Worm (Caenorhabditis elegans): ENCODE measurements around the gene ZK643.2.
"Not testable (repeated sequence)": the region's sequence is repeated elsewhere in the genome, so short reads cannot be mapped to it uniquely, and the experiment has no call there.

ZK643.2 gene

DNA sequence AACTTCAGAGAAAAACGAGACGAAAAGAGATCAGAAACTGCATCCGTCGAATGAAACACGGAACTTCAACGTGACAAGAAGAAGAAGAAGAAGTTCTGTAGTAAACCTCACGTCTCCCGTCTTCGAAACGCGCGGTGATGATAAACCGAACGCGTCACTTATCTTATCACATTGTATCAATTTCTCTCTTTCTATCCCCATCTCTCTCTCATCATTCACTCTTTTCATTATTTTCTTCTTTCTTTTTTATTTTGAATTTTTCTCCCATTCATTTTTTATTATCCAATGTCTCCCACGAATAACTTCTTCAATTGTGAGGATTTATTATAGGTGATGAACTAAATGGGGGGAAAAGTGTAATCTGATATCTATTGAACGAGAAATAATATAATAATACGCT is 30.5 kb downstream of the ZK643.2 start (continued):
- TF ChIP-seq mdl-1 (tag; optimal IDR thresholded peaks at IDR 0.05): peak in 1 of 2 experiments; percentile 41
- TF ChIP-seq lin-11 (tag; optimal IDR thresholded peaks at IDR 0.05): no peak

DNA sequence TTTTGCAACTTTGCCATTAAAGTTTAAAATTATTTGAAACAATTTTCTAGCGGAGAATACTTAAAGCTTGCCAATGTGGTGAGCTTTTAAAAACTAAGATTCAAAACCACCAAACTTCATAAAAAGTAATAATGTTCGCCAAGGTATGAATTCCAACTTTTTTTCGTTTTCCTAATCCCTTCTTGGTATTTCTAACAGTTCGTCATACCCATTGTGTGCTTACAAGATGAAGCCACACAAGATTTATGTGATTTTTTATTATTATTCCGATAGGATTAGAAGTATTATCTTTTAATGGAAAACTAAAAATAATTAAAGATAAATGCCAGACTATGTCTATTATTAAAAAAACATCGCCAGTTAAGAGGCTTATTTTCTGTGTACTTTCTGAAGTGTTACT is 31.7 kb downstream of the ZK643.2 start:
- TF ChIP-seq mdl-1 (tag; optimal IDR thresholded peaks at IDR 0.05) (no peak), ama-1 (optimal IDR thresholded peaks at IDR 0.05) (no peak), nhr-77 (tag; optimal IDR thresholded peaks at IDR 0.05) (no peak), lin-11 (tag; optimal IDR thresholded peaks at IDR 0.05) (no peak), lsy-2 (tag; optimal IDR thresholded peaks at IDR 0.05) (no peak), elt-1 (tag; optimal IDR thresholded peaks at IDR 0.05) (no peak), nhr-11 (tag; optimal IDR thresholded peaks at IDR 0.05) (no peak), nhr-10 (tag; optimal IDR thresholded peaks at IDR 0.05) (no peak), peb-1 (tag; optimal IDR thresholded peaks at IDR 0.05) (no peak), nhr-6 (tag; optimal IDR thresholded peaks at IDR 0.05) (no peak), crh-2 (tag; optimal IDR thresholded peaks at IDR 0.05) (no peak), C34F6.9 (tag; optimal IDR thresholded peaks at IDR 0.05) (no peak), fos-1 (tag; optimal IDR thresholded peaks at IDR 0.05) (no peak), ZK546.5 (tag; optimal IDR thresholded peaks at IDR 0.05) (no peak), nhr-12 (tag; optimal IDR thresholded peaks at IDR 0.05) (no peak), unc-62 (GFP tag; optimal IDR thresholded peaks at IDR 0.05) (no peak), snpc-4 (tag; optimal IDR thresholded peaks at IDR 0.05) (no peak), zag-1 (tag; optimal IDR thresholded peaks at IDR 0.05) (no peak), alr-1 (tag; optimal IDR thresholded peaks at IDR 0.05) (no peak), blmp-1 (tag; optimal IDR thresholded peaks at IDR 0.05; ENCODE audit: insufficient read depth) (no peak)

DNA sequence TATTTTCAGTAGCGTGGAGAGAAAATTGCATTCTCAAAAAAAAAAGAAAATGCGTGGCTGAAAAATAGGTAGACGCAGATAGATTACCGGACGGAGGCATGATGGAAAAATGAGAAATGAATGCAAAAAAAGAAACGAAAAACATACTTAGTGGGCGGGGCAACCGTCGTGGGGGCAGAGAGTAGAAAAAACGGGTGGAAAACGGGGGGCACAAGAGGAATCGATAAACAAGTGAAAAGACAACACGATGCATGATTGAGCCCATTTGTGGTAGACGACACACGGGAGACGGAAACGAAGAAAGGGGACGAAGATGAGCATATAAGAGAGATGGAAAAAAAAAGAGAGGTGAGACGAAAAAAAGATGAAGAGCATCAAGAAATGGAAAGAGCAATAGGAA is 32.2 kb downstream of the ZK643.2 start:
- TF ChIP-seq ztf-11 (tag; optimal IDR thresholded peaks at IDR 0.05) (no peak), blmp-1 (tag; optimal IDR thresholded peaks at IDR 0.05; ENCODE audit: insufficient read depth) (no peak), peb-1 (tag; optimal IDR thresholded peaks at IDR 0.05) (no peak), unc-55 (GFP tag; optimal IDR thresholded peaks at IDR 0.05) (peak; percentile 40)

DNA sequence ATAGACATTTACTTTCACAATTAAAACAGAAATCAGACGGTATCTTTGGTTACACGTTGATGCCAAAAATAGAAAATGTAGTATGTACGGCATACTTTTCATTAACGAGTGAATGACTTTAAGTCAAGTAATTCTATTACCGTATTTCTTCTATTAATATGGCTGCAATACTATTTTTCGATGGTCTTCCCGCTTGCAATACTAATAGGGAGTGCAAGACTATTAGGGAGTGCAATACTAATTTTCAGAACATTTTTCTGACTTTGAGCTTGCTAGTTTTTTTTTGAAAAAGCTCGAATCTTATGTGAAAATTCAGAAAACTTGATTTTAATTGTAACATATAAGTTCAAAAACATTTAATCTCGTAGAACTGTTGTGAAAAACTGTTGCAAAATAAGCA is 33.4 kb downstream of the ZK643.2 start, which contains the start of gene R08D7.7:
Gene R08D7.7, plus strand, starts transcription at position 301 of the 400 bp plus-strand sequence.
- TF ChIP-seq nhr-11, ceh-16, nhr-23 (tag; optimal IDR thresholded peaks at IDR 0.05): not testable (repeated sequence)

DNA sequence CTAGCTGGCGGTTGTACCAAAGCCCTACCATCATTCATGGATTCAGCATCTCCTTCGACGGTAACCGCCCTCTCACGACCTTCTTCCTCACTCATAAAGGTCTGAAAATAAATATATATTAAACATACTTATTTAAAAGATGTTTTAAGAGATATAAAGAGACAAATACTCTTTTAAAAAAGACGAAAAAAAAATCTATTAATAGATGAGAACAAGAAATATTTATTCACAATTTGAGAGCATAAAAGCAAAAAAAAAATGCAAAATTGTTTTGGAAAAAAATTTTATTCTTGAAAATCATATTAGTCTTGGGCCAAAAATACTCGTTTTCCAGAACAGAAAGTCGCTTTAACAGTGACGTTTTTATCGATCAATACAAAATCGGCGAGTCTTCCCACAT is 40.3 kb downstream of the ZK643.2 start, which contains the start of gene skat-1:
Gene skat-1, minus strand, starts transcription at position 101 of the 400 bp plus-strand sequence.
- no peak for TF ChIP-seq ceh-16 (tag; optimal IDR thresholded peaks at IDR 0.05)
- TF ChIP-seq egl-27 (tag; optimal IDR thresholded peaks at IDR 0.05): no peak
- TF ChIP-seq gmeb-1 (tag; optimal IDR thresholded peaks at IDR 0.05): no peak
- TF ChIP-seq elt-1 (tag; optimal IDR thresholded peaks at IDR 0.05): no peak
- TF ChIP-seq nhr-23 (tag; optimal IDR thresholded peaks at IDR 0.05): no peak
- no peak for TF ChIP-seq dmd-4 (tag; optimal IDR thresholded peaks at IDR 0.05)
- no peak for TF ChIP-seq aly-2 (tag; optimal IDR thresholded peaks at IDR 0.05)
- no peak for TF ChIP-seq ZK546.5 (tag; optimal IDR thresholded peaks at IDR 0.05)
- TF ChIP-seq ztf-4 (tag; optimal IDR thresholded peaks at IDR 0.05): no peak
- no peak for TF ChIP-seq unc-62 (GFP tag; optimal IDR thresholded peaks at IDR 0.05)
- no peak for TF ChIP-seq nhr-6 (tag; optimal IDR thresholded peaks at IDR 0.05)

DNA sequence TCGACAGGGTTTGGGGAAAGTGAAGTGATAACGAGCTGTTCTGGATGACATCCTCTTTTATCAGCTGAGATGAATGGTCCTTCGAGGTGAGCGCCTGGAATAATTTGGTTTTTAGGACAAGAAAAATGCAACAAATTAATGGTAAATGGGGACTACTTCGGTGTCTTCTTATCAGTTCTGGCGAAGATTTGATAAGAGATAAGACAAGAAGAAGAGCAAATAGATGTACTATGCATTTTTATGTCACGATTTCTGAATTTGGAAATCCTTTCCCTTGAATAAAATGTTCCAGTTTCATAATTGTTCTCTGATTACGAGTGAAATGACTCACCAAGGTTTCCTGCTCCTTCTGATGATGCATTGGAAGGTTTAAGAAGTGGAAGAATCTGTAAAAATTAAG is 41.5 kb downstream of the ZK643.2 start:
- TF ChIP-seq fos-1 (tag; optimal IDR thresholded peaks at IDR 0.05) (peak; percentile 84), lin-13 (GFP tag; optimal IDR thresholded peaks at IDR 0.05) (no peak)

DNA sequence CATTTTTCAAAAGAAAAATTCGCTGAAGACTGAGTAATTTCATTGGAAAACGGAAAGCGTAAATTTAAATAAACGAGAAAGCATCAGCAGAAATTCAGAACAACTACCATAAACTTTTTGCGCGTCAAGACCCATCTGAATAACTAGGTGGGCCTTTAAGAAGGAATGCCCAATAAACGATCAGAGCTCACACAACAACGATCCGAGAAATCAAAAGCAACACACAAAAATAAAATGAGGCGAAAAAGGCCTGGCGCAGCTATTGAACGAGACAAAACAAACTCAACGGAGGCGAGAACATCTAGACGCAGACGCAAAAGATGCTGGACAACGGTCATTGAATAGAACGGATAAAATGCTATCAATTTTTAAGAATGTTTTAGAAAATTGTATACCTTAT is 42.5 kb downstream of the ZK643.2 start:
- no peak for TF ChIP-seq fos-1 (tag; optimal IDR thresholded peaks at IDR 0.05)
- TF ChIP-seq blmp-1 (tag; optimal IDR thresholded peaks at IDR 0.05; ENCODE audit: insufficient read depth): no peak
- TF ChIP-seq nhr-11 (tag; optimal IDR thresholded peaks at IDR 0.05): no peak
- no peak for TF ChIP-seq lin-11 (tag; optimal IDR thresholded peaks at IDR 0.05)
- TF ChIP-seq unc-55 (GFP tag; optimal IDR thresholded peaks at IDR 0.05): no peak
- no peak for TF ChIP-seq ztf-1 (GFP tag; conservative IDR thresholded peaks at IDR 0.05)
- TF ChIP-seq nhr-23 (tag; optimal IDR thresholded peaks at IDR 0.05): no peak

Data from whole organism, L2 larva.